Fruit fly (Drosophila melanogaster) whole organism, embryonic: ENCODE results near the gene Cyp313a2.
A peak's percentile ranks its signal among the peaks of the same experiment; 100 is the strongest.

Experiments used
- Asciz ChIP-seq: fragments of 200-800 bp; sonication (Bioruptor generic); optimal IDR thresholded peaks from 2 replicates; lab custom pipeline; 2017; ENCODE audit warnings: missing biosample characterization, mild to moderate bottlenecking, missing genetic modification characterization, missing genetic modification reagents
- CG10267 ChIP-seq: fragments of 200-800 bp; sonication (Bioruptor generic); optimal IDR thresholded peaks from 2 replicates; lab custom pipeline; 2018; ENCODE audit warnings: missing biosample characterization, mild to moderate bottlenecking, missing genetic modification characterization, moderate library complexity
- CG12155 ChIP-seq: fragments of 200-800 bp; sonication (Bioruptor generic); optimal IDR thresholded peaks from 3 replicates; lab custom pipeline; 2016; ENCODE audit warnings: missing biosample characterization, missing genetic modification characterization
- CG14860 ChIP-seq: fragments of 200-800 bp; sonication (Bioruptor generic); IDR thresholded peaks from 3 replicates; pipeline ENCODE4 v1.3.6; 2022; ENCODE audit warnings: missing biosample characterization, missing genetic modification characterization; ENCODE audit not compliant: partially characterized antibody
- CG1602 ChIP-seq: fragments of 200-800 bp; sonication (Bioruptor generic); optimal IDR thresholded peaks from 3 replicates; lab custom pipeline; 2016; ENCODE audit warnings: missing biosample characterization, missing genetic modification characterization
- CG1603 ChIP-seq: fragments of 200-800 bp; sonication (Bioruptor generic); optimal IDR thresholded peaks from 2 replicates; lab custom pipeline; 2019; ENCODE audit warnings: missing biosample characterization, mild to moderate bottlenecking, missing genetic modification characterization, moderate library complexity
- CG17186 ChIP-seq: fragments of 200-800 bp; sonication (Bioruptor generic); optimal IDR thresholded peaks from 3 replicates; lab custom pipeline; 2017; ENCODE audit warnings: missing biosample characterization, missing genetic modification reagents, missing genetic modification characterization
- CG18476 ChIP-seq: fragments of 200-800 bp; sonication (Bioruptor generic); optimal IDR thresholded peaks from 2 replicates; lab custom pipeline; 2016; ENCODE audit warnings: missing biosample characterization, mild to moderate bottlenecking, missing genetic modification characterization
- CG2120 ChIP-seq: fragments of 200-800 bp; sonication (Bioruptor generic); optimal IDR thresholded peaks from 3 replicates; lab custom pipeline; 2016; ENCODE audit warnings: missing biosample characterization, missing genetic modification characterization
- CG2199 ChIP-seq: fragments of 200-800 bp; sonication (Bioruptor generic); IDR thresholded peaks from 3 replicates; pipeline ENCODE4 v1.3.6; 2022; ENCODE audit warnings: missing biosample characterization, missing genetic modification characterization
- CG2678 ChIP-seq: fragments of 200-800 bp; sonication (Bioruptor generic); optimal IDR thresholded peaks from 3 replicates; lab custom pipeline; 2019; ENCODE audit warnings: missing biosample characterization, mild to moderate bottlenecking, missing genetic modification characterization, moderate library complexity
- CG30431 ChIP-seq: fragments of 200-800 bp; sonication (Bioruptor generic); optimal IDR thresholded peaks from 2 replicates; lab custom pipeline; 2017; ENCODE audit warnings: missing biosample characterization, missing genetic modification characterization
- CG31441 ChIP-seq: fragments of 200-800 bp; sonication (Bioruptor generic); IDR thresholded peaks from 2 replicates; pipeline ENCODE4 v1.3.6; 2022; ENCODE audit warnings: missing biosample characterization, missing genetic modification characterization
- CG3995 ChIP-seq: fragments of 200-800 bp; sonication (Bioruptor generic); optimal IDR thresholded peaks from 3 replicates; lab custom pipeline; 2016; ENCODE audit warnings: missing biosample characterization, missing genetic modification characterization
- CG6272 ChIP-seq: fragments of 200-800 bp; sonication (Bioruptor generic); IDR thresholded peaks from 2 replicates; pipeline ENCODE4 v1.3.6; 2022; ENCODE audit warnings: missing biosample characterization, missing genetic modification characterization
- CG7786 ChIP-seq: fragments of 200-800 bp; sonication (Bioruptor generic); optimal IDR thresholded peaks from 2 replicates; lab custom pipeline; 2016; ENCODE audit warnings: missing biosample characterization, missing genetic modification characterization
- CG9797 ChIP-seq: fragments of 200-800 bp; sonication (Bioruptor generic); optimal IDR thresholded peaks from 3 replicates; lab custom pipeline; 2018; ENCODE audit warnings: missing biosample characterization, mild to moderate bottlenecking, missing genetic modification characterization
- CHES-1-like ChIP-seq: fragments of 200-800 bp; sonication (Bioruptor generic); optimal IDR thresholded peaks from 2 replicates; lab custom pipeline; 2016; ENCODE audit warnings: missing biosample characterization, missing genetic modification characterization
- Drgx ChIP-seq: fragments of 200-800 bp; sonication (Bioruptor generic); IDR thresholded peaks from 2 replicates; pipeline ENCODE4 v1.3.6; 2022; ENCODE audit warnings: missing biosample characterization, missing genetic modification characterization
- NfI ChIP-seq: fragments of 200-800 bp; sonication (Bioruptor generic); optimal IDR thresholded peaks from 3 replicates; lab custom pipeline; 2018; ENCODE audit warnings: missing biosample characterization, mild to moderate bottlenecking, missing genetic modification characterization, moderate library complexity
- Pdp1 ChIP-seq, 2 experiments: fragments of 200-800 bp; sonication (Bioruptor generic); optimal IDR thresholded peaks; 3 replicates each; lab custom pipeline; 2016; ENCODE audit warnings: missing biosample characterization in 2 of 2, missing genetic modification characterization in 2 of 2, mild to moderate bottlenecking in 1 of 2, moderate library complexity in 1 of 2
- Scr ChIP-seq: fragments of 200-800 bp; sonication (Bioruptor generic); IDR thresholded peaks from 2 replicates; pipeline ENCODE4 v1.3.6; 2022; ENCODE audit warnings: missing biosample characterization, missing genetic modification characterization; ENCODE audit not compliant: partially characterized antibody
- Sox100B ChIP-seq: fragments of 200-800 bp; sonication (Bioruptor generic); optimal IDR thresholded peaks from 3 replicates; lab custom pipeline; 2018; ENCODE audit warnings: missing biosample characterization, mild to moderate bottlenecking, missing genetic modification characterization
- Sox102F ChIP-seq: fragments of 200-800 bp; sonication (Bioruptor generic); optimal IDR thresholded peaks from 2 replicates; lab custom pipeline; 2018; ENCODE audit warnings: missing biosample characterization, mild to moderate bottlenecking, missing genetic modification characterization, moderate library complexity
- TFAM ChIP-seq: fragments of 200-800 bp; sonication (Bioruptor generic); optimal IDR thresholded peaks from 2 replicates; lab custom pipeline; 2017; ENCODE audit warnings: missing biosample characterization, missing genetic modification characterization, inconsistent platforms
- dm ChIP-seq: fragments of 200-800 bp; sonication (Bioruptor generic); optimal IDR thresholded peaks from 3 replicates; lab custom pipeline; 2016; ENCODE audit warnings: missing biosample characterization, missing genetic modification characterization
- fd96Cb ChIP-seq: fragments of 200-800 bp; sonication (Bioruptor generic); optimal IDR thresholded peaks from 2 replicates; lab custom pipeline; 2018; ENCODE audit warnings: missing biosample characterization, mild to moderate bottlenecking, missing genetic modification characterization, moderate library complexity
- gt ChIP-seq: fragments of 200-800 bp; sonication (Bioruptor generic); IDR thresholded peaks from 2 replicates; pipeline ENCODE4 v1.3.6; 2022; ENCODE audit warnings: missing biosample characterization, missing genetic modification characterization
- jumu ChIP-seq: fragments of 200-800 bp; sonication (Bioruptor generic); optimal IDR thresholded peaks from 3 replicates; lab custom pipeline; 2016; ENCODE audit warnings: missing biosample characterization, missing genetic modification characterization
- knrl ChIP-seq: fragments of 200-800 bp; sonication (Bioruptor generic); IDR thresholded peaks from 3 replicates; pipeline ENCODE4 v1.3.6; 2022; ENCODE audit warnings: missing biosample characterization, missing genetic modification characterization; ENCODE audit not compliant: partially characterized antibody
- oc ChIP-seq: fragments of 200-800 bp; sonication (Bioruptor generic); optimal IDR thresholded peaks from 2 replicates; lab custom pipeline; 2018; ENCODE audit warnings: missing biosample characterization, mild to moderate bottlenecking, missing genetic modification characterization, moderate library complexity
- sc ChIP-seq, 3 experiments: fragments of >200 bp in 2 of 3; fragments of 200-800 bp in 1 of 3; sonication (Bioruptor generic) in 1 of 3; optimal IDR thresholded peaks; 2 replicates in 2 of 3; 3 replicates in 1 of 3; lab custom pipeline; 2017; ENCODE audit warnings: mild to moderate bottlenecking in 1 of 3, missing biosample characterization in 1 of 3, missing genetic modification characterization in 1 of 3, missing genetic modification reagents in 1 of 3
- slp2 ChIP-seq: fragments of 200-800 bp; sonication (Bioruptor generic); optimal IDR thresholded peaks from 2 replicates; lab custom pipeline; 2016; ENCODE audit warnings: missing biosample characterization, missing genetic modification characterization
- tup ChIP-seq: fragments of 200-800 bp; sonication (Bioruptor generic); optimal IDR thresholded peaks from 2 replicates; lab custom pipeline; 2016; ENCODE audit warnings: missing biosample characterization, mild to moderate bottlenecking, missing genetic modification characterization, moderate library complexity

Cyp313a2 gene

dm6 chr3R:12239166-12239565 is 2.5 kb upstream of the Cyp313a2 start, which contains the start of gene Cyp313a3:
Gene Cyp313a3 (minus strand): TSS chr3R:12239266.
- TF ChIP-seq knrl, result 0 out of 3 replicates have a peak, but pooled peaks have one; percentile 6
- no peak for TF ChIP-seq Pdp1 (GFP tag; optimal IDR thresholded peaks at IDR 0.05; lab: Kevin White, UChicago)
- peak; percentile 1 for TF ChIP-seq oc (tag; lab: Kevin White, UChicago)

dm6 chr3R:12234584-12234983 is 2.1 kb downstream of the Cyp313a2 start, which contains the start of gene Cyp313a5:
Gene Cyp313a5 (minus strand): TSS chr3R:12234684.
- TF ChIP-seq CG6272 (GFP tag; lab: Robert Waterston, UW) (no peak), CG18476 (GFP tag; lab: Kevin White, UChicago) (no peak), CG31441 (no peak), CG2199 (GFP tag; lab: Robert Waterston, UW) (no peak), CG3995 (GFP tag; lab: Kevin White, UChicago) (no peak), sc (optimal IDR thresholded peaks at IDR 0.05; lab: Kevin White, UChicago) (no peak), sc (GFP tag; optimal IDR thresholded peaks at IDR 0.05; lab: Kevin White, UChicago) (no peak), CHES-1-like (GFP tag; lab: Kevin White, UChicago) (no peak), gt (GFP tag; lab: Robert Waterston, UW) (no peak), CG14860 (GFP tag; lab: Robert Waterston, UW) (no peak)

DNA sequence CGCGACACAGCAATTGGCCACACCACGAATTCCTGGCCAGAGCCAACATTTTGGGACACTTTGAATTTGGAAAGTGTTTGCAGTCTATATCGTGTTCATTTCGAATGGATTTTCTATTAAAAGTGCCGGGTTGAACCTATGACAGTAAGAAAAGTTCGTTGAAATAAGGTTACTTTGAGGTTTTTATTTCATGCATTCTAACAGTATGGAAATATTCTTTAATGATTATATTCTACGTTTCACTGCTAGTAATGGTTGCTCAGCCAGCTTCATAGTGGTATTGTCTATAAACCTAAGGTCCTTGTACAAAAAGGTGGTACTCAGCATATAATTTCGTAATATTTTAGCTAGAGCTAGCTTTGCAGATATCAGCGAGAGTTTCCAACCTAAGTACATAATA is 4.1 kb downstream of the Cyp313a2 start, which contains the start of gene Pglym87:
Gene Pglym87 (minus strand): TSS at position 101 of the 400 bp plus-strand sequence.
- no peak for TF ChIP-seq CG2120 (GFP tag; lab: Kevin White, UChicago)
- TF ChIP-seq Asciz (GFP tag; lab: Kevin White, UChicago), result no peak
- TF ChIP-seq, all 482 proteins: peak for 0

DNA sequence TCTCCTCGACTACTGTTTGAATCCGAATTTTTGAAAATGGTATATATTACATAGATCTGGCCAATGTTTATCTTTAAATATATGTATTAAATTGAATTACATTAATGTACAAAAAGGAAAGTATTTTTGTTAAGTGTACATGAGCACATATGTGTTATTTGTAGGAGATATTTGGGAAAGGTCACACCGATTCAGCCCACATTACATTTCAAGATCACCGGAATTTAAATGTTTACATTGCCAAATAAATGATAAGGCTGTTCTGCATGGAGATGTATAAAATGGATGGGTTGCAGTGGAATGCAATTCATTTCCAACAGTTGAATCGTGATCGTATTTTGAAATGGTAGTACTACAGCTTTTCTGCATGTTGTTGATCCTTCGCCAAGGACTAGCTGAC is 7.6 kb downstream of the Cyp313a2 start, which contains the start of gene CG3916:
Gene CG3916 (plus strand): TSS at position 301 of the 400 bp plus-strand sequence.
- TF ChIP-seq slp2 (no peak), dm (GFP tag; lab: Kevin White, UChicago) (no peak), CG1603 (tag; lab: Kevin White, UChicago) (no peak), Scr (GFP tag; lab: Robert Waterston, UW) (no peak), CG12155 (GFP tag; lab: Kevin White, UChicago) (no peak)

DNA sequence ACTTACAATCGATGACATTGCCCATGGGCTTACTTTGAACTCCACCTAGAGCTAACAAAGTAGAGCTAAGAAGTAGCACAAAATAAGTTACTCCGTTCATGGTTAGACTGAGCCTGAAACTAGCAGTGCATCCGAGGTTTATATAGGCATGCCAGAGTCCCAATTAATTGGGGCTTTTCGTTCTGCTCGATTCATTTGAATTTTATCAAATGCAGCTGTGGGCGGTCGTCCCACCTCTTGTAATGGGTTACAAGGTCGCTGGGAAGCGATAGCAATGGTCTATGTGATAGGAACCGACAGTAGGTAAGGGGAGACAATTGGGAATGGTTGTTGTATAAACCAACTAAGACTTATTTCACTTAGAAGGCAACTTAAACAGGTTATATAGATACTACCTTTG is 10.5 kb downstream of the Cyp313a2 start, which contains the start of gene CG12256:
Gene CG12256 (minus strand): TSS at position 101 of the 400 bp plus-strand sequence.
- TF ChIP-seq fd96Cb, result no peak
- no peak for TF ChIP-seq CG17186 (GFP tag; lab: Kevin White, UChicago)
- no peak for TF ChIP-seq CG9797
- no peak for TF ChIP-seq CG2678 (tag; lab: Kevin White, UChicago)
- TF ChIP-seq Sox100B (GFP tag; lab: Kevin White, UChicago), result no peak
- no peak for TF ChIP-seq CG7786
- no peak for TF ChIP-seq NfI (GFP tag; lab: Kevin White, UChicago)
- no peak for TF ChIP-seq jumu (GFP tag; lab: Kevin White, UChicago)
- no peak for TF ChIP-seq Drgx (GFP tag; lab: Robert Waterston, UW)
- TF ChIP-seq CG30431 (GFP tag; lab: Kevin White, UChicago), result no peak
- no peak for TF ChIP-seq Sox102F (GFP tag; lab: Kevin White, UChicago)
- no peak for TF ChIP-seq TFAM (GFP tag; lab: Kevin White, UChicago)
- no peak for TF ChIP-seq tup (GFP tag; lab: Kevin White, UChicago)
- TF ChIP-seq CG10267 (tag; lab: Kevin White, UChicago), result no peak
- TF ChIP-seq CG1602 (GFP tag; lab: Kevin White, UChicago), result no peak
